Worm (Caenorhabditis elegans): ENCODE data around the gene Y46G5A.36.

DNA sequence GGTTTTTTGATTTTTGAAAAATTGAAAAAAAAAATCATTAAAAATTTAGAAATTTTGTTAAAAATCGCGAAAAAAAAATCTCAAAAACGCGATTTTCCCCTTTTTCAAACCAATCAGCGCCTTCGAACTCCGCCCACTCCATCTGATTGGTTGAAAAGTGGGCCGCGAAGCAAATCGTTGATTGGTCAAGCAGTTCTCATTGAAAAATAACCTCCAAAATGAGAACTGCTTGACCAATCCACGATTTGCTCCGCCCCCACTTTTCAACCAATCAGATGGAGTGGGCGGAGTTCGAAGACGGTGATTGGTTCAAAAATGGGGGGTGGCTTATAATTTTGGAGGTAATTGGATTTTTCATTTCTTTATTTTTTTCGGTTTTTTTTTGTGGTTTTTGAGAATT, 33.1 kb upstream of the Y46G5A.36 start:
- no peak for TF ChIP-seq ceh-36 (tag; optimal IDR thresholded peaks at IDR 0.05)
- no peak for TF ChIP-seq hnd-1 (tag; optimal IDR thresholded peaks at IDR 0.05)
- no peak for TF ChIP-seq tbx-37 (GFP tag; conservative IDR thresholded peaks at IDR 0.05)

Data from whole organism, early embryonic.